Fruit fly (Drosophila melanogaster) whole organism, wandering third instar larva: ENCODE results near the gene CG43349.

Source experiments
- Abd-B ChIP-seq: fragments of >200 bp; optimal IDR thresholded peaks from 2 replicates; lab custom pipeline; 2017; ENCODE audit warnings: missing biosample characterization, missing genetic modification characterization
- CG32264 ChIP-seq: fragments of 200-800 bp; sonication (Bioruptor generic); optimal IDR thresholded peaks from 2 replicates; lab custom pipeline; 2016; ENCODE audit warnings: missing biosample characterization, missing genetic modification characterization
- CG9705 ChIP-seq: fragments of 200-800 bp; sonication (Bioruptor generic); optimal IDR thresholded peaks from 2 replicates; lab custom pipeline; 2018; ENCODE audit warnings: missing biosample characterization, mild to moderate bottlenecking, missing genetic modification characterization
- CrebA ChIP-seq: fragments of 200-800 bp; sonication (Bioruptor generic); optimal IDR thresholded peaks from 2 replicates; lab custom pipeline; 2016; ENCODE audit warnings: missing biosample characterization, mild to moderate bottlenecking, missing genetic modification characterization, borderline replicate concordance
- Dfd ChIP-seq: fragments of >200 bp; optimal IDR thresholded peaks from 2 replicates; lab custom pipeline; 2017; ENCODE audit warnings: missing biosample characterization, missing genetic modification characterization
- Dif ChIP-seq: fragments of 200-275, 200-300 bp; sonication (Bioruptor generic); optimal IDR thresholded peaks from 2 replicates; lab custom pipeline; 2018; ENCODE audit warnings: missing biosample characterization, missing genetic modification characterization; ENCODE audit not compliant: partially characterized antibody
- GATAd ChIP-seq: sonication (Bioruptor generic); optimal IDR thresholded peaks from 2 replicates; lab custom pipeline; 2016; ENCODE audit warnings: missing biosample characterization, missing genetic modification characterization
- HLH106 ChIP-seq: fragments of 200-800 bp; optimal IDR thresholded peaks from 3 replicates; lab custom pipeline; 2019; ENCODE audit warnings: missing biosample characterization, mild to moderate bottlenecking, missing genetic modification characterization, moderate library complexity
- Hnf4 ChIP-seq: fragments of 200-800 bp; sonication (Bioruptor generic); optimal IDR thresholded peaks from 2 replicates; lab custom pipeline; 2016; ENCODE audit warnings: missing biosample characterization, mild to moderate bottlenecking, missing genetic modification characterization
- Hr78 ChIP-seq: fragments of >200 bp; optimal IDR thresholded peaks from 2 replicates; lab custom pipeline; 2017; ENCODE audit warnings: missing biosample characterization, missing genetic modification characterization
- Hr83 ChIP-seq: fragments of 200-300 bp; sonication (Bioruptor generic); optimal IDR thresholded peaks from 2 replicates; lab custom pipeline; 2016; ENCODE audit warnings: missing biosample characterization, mild to moderate bottlenecking, missing genetic modification characterization, moderate library complexity; ENCODE audit not compliant: poor library complexity, severe bottlenecking
- Jra ChIP-seq: sonication (Bioruptor generic); optimal IDR thresholded peaks from 2 replicates; lab custom pipeline; 2016; ENCODE audit warnings: missing biosample characterization, missing genetic modification characterization
- Mio ChIP-seq: sonication (Bioruptor generic); optimal IDR thresholded peaks from 2 replicates; lab custom pipeline; 2016; ENCODE audit warnings: missing biosample characterization, missing genetic modification characterization
- Myc ChIP-seq: fragments of >200 bp; optimal IDR thresholded peaks from 2 replicates; lab custom pipeline; 2017
- N ChIP-seq: fragments of >200 bp; optimal IDR thresholded peaks from 2 replicates; lab custom pipeline; 2018; ENCODE audit warnings: missing biosample characterization, missing external identifiers, missing genetic modification characterization
- OdsH ChIP-seq: fragments of 200-800 bp; sonication (Bioruptor generic); optimal IDR thresholded peaks from 2 replicates; lab custom pipeline; 2016; ENCODE audit warnings: missing biosample characterization, mild to moderate bottlenecking, missing genetic modification characterization
- Rel ChIP-seq, 2 experiments: fragments of 200-800 bp; sonication (Bioruptor generic) in 1 of 2; optimal IDR thresholded peaks; 2 replicates in 1 of 2; 3 replicates in 1 of 2; lab custom pipeline; 2016 to 2019; ENCODE audit warnings: mild to moderate bottlenecking in 2 of 2, missing biosample characterization in 2 of 2, missing genetic modification characterization in 2 of 2, moderate library complexity in 1 of 2
- Sp1 ChIP-seq: fragments of 200-800 bp; sonication (Bioruptor generic); optimal IDR thresholded peaks from 3 replicates; lab custom pipeline; 2019; ENCODE audit warnings: missing biosample characterization, mild to moderate bottlenecking, missing genetic modification characterization, moderate library complexity
- Vsx2 ChIP-seq: fragments of 200-300, 225-300 bp; sonication (Bioruptor generic); optimal IDR thresholded peaks from 2 replicates; lab custom pipeline; 2018; ENCODE audit warnings: missing biosample characterization, missing genetic modification characterization; ENCODE audit not compliant: partially characterized antibody
- br ChIP-seq: fragments of 200-800 bp; sonication (Bioruptor generic); optimal IDR thresholded peaks from 2 replicates; lab custom pipeline; 2016; ENCODE audit warnings: missing biosample characterization, missing genetic modification characterization
- dl ChIP-seq, 2 experiments: fragments of 175-275, 200-275 bp in 1 of 2; fragments of 200-275 bp in 1 of 2; sonication (Bioruptor generic); optimal IDR thresholded peaks; lab custom pipeline; 2018; ENCODE audit warnings: mild to moderate bottlenecking in 2 of 2, missing biosample characterization in 2 of 2, missing genetic modification characterization in 2 of 2, moderate library complexity in 2 of 2; ENCODE audit not compliant: partially characterized antibody in 2 of 2, insufficient read depth in 1 of 2
- dmrt93B ChIP-seq: fragments of 200-800 bp; sonication (Bioruptor generic); optimal IDR thresholded peaks from 2 replicates; lab custom pipeline; 2018; ENCODE audit warnings: missing biosample characterization, mild to moderate bottlenecking, missing genetic modification characterization
- dsf ChIP-seq: sonication (Bioruptor generic); optimal IDR thresholded peaks from 2 replicates; lab custom pipeline; 2016; ENCODE audit warnings: missing biosample characterization, missing genetic modification characterization, borderline replicate concordance
- ey ChIP-seq: fragments of 200-800 bp; sonication (Bioruptor generic); optimal IDR thresholded peaks from 2 replicates; lab custom pipeline; 2016; ENCODE audit warnings: missing biosample characterization, missing genetic modification characterization
- foxo ChIP-seq, 2 experiments: fragments of 200-800 bp; sonication (Bioruptor generic); optimal IDR thresholded peaks; 2 replicates in 1 of 2; 3 replicates in 1 of 2; lab custom pipeline; 2016 to 2017; ENCODE audit warnings: missing biosample characterization in 2 of 2, missing genetic modification characterization in 2 of 2
- fru ChIP-seq: fragments of 200-800 bp; sonication (Bioruptor generic); optimal IDR thresholded peaks from 3 replicates; lab custom pipeline; 2016; ENCODE audit warnings: missing biosample characterization, mild to moderate bottlenecking, missing genetic modification characterization
- h ChIP-seq: fragments of 200-800 bp; sonication (Bioruptor generic); optimal IDR thresholded peaks from 3 replicates; lab custom pipeline; 2016; ENCODE audit warnings: missing biosample characterization, mild to moderate bottlenecking, missing genetic modification characterization
- jim ChIP-seq: fragments of 175-275, 200-325 bp; sonication (Bioruptor generic); optimal IDR thresholded peaks from 2 replicates; lab custom pipeline; 2016; ENCODE audit warnings: missing biosample characterization, mild to moderate bottlenecking, missing genetic modification characterization
- lola ChIP-seq: fragments of >200 bp; optimal IDR thresholded peaks from 2 replicates; lab custom pipeline; 2017; ENCODE audit warnings: missing biosample characterization, missing genetic modification characterization
- pan ChIP-seq: fragments of >200 bp; optimal IDR thresholded peaks from 2 replicates; lab custom pipeline; 2017
- psq ChIP-seq: fragments of 200-800 bp; sonication (Bioruptor generic); optimal IDR thresholded peaks from 3 replicates; lab custom pipeline; 2017; ENCODE audit warnings: missing biosample characterization, mild to moderate bottlenecking, missing genetic modification characterization, moderate library complexity
- rgr ChIP-seq: fragments of 200-800 bp; sonication (Bioruptor generic); optimal IDR thresholded peaks from 3 replicates; lab custom pipeline; 2016; ENCODE audit warnings: missing biosample characterization, mild to moderate bottlenecking, missing genetic modification characterization
- sage ChIP-seq: fragments of 200-800 bp; sonication (Bioruptor generic); optimal IDR thresholded peaks from 2 replicates; lab custom pipeline; 2016; ENCODE audit warnings: missing biosample characterization, mild to moderate bottlenecking, missing genetic modification characterization
- sv ChIP-seq: fragments of 200-800 bp; sonication (Bioruptor generic); optimal IDR thresholded peaks from 3 replicates; lab custom pipeline; 2016; ENCODE audit warnings: missing biosample characterization, missing genetic modification characterization
- tai ChIP-seq: sonication (Bioruptor generic); optimal IDR thresholded peaks from 2 replicates; lab custom pipeline; 2016; ENCODE audit warnings: missing biosample characterization, missing genetic modification characterization
- usp ChIP-seq: fragments of >200 bp; optimal IDR thresholded peaks from 2 replicates; lab custom pipeline; 2017; ENCODE audit warnings: missing biosample characterization, missing genetic modification characterization
- woc ChIP-seq: sonication (Bioruptor generic); optimal IDR thresholded peaks from 2 replicates; lab custom pipeline; 2016; ENCODE audit warnings: missing biosample characterization, mild to moderate bottlenecking, missing genetic modification characterization

CG43349 gene

DNA sequence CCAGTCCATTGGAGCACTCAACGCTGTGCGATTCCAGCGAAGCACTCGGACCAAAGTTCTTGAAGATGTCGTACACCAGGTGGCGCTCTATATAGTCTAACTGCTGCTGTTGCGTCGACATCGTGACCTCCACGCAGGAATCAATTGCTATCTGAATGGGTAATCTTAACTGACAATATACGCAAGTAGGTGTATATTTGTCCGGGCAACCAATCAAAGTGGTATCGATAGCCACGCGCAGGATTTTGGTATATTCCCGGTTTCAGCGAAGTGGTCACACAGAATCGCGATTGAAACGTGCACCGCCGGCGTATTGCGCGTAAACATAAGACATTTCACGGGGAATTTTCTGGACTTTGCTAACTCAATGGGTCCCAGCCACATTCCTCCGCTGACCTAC lies 16.2 kb upstream of the CG43349 start, which contains the start of the genes CG5126 and Tgt:
CG5126 (minus strand) TSS at position 222 of the 400 bp plus-strand sequence.
Tgt (plus strand) TSS at position 267 of the 400 bp plus-strand sequence.
- TF ChIP-seq Rel (GFP tag; optimal IDR thresholded peaks at IDR 0.05; lab: Kevin White, UChicago) (no peak), Rel (tag; optimal IDR thresholded peaks at IDR 0.05; lab: Kevin White, UChicago) (peak; percentile 81), pan (lab: Kevin White, UChicago) (no peak)

DNA sequence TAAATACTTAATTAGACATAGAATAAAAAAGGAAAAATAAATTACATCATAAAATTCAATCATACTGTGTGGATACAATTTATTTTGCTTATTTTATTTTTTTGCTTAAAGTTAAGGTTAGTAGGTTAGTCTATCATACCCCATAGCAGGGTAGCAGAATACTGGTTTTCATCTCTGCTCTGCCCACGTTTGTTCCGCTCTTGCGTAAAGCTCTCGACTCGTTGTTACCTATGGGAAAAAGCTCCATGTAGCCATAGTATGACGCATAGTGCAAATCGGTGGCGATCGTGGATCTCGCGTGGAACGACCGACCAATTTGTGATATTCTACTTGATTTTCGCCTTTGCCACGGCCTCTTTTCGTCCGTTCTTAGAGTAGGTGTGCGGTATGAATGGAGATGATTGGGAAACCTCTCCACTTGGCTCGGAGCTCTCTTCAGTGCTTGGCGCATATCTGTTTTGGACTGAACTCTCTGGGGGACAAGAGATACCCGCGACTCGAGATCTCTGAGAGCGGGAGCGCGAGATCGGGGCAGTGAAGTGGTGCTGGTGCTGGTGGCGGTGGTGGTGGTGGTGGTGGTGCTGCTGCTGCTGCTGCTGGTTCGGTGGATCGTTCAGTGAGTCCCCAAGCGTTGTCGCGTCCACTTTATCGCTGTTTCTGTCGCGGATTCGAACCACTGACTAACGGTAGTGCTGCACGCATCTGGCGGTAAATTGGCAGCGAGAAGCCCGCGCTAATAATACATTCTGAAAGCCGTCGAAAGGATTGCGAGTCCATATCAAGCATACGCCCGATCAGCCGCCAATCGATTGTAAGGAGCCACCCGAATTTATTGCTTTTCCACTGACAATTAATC lies 14.1 kb upstream of the CG43349 start, which contains the start of gene CG5001:
CG5001 (plus strand) TSS at position 116 of the 856 bp plus-strand sequence.
- TF ChIP-seq CG32264 (GFP tag; lab: Kevin White, UChicago) (peak; percentile 38), dmrt93B (GFP tag; lab: Kevin White, UChicago) (no peak), psq (GFP tag; lab: Kevin White, UChicago) (peak; percentile 79), lola (GFP tag; lab: Kevin White, UChicago) (no peak), CG9705 (GFP tag; lab: Kevin White, UChicago) (peak; percentile 60), Myc (no peak), Sp1 (GFP tag; lab: Kevin White, UChicago) (peak; percentile 62), jim (GFP tag; lab: Kevin White, UChicago) (no peak), Dfd (GFP tag; lab: Kevin White, UChicago) (no peak), OdsH (GFP tag; lab: Kevin White, UChicago) (peak; percentile 75), Jra (GFP tag; lab: Kevin White, UChicago) (no peak), Abd-B (GFP tag; lab: Kevin White, UChicago) (no peak), br (GFP tag; lab: Kevin White, UChicago) (no peak), h (peak; percentile 80), tai (GFP tag; lab: Kevin White, UChicago) (no peak), Mio (no peak), woc (GFP tag; lab: Kevin White, UChicago) (no peak), GATAd (GFP tag; lab: Kevin White, UChicago) (no peak), pan (lab: Kevin White, UChicago) (no peak), dsf (GFP tag; lab: Kevin White, UChicago) (no peak), Vsx2 (GFP tag; lab: Kevin White, UChicago) (no peak), fru (GFP tag; lab: Kevin White, UChicago) (peak; percentile 14), CrebA (GFP tag; lab: Kevin White, UChicago) (no peak), Hr78 (GFP tag; lab: Kevin White, UChicago) (no peak), sv (GFP tag; lab: Kevin White, UChicago) (peak; percentile 64), foxo (GFP tag; optimal IDR thresholded peaks at IDR 0.05; lab: Kevin White, UChicago) (peak in 1 of 2 experiments; percentile 79), Hr83 (GFP tag; lab: Kevin White, UChicago) (peak; percentile 58), dl (GFP tag; optimal IDR thresholded peaks at IDR 0.05; lab: Kevin White, UChicago; ENCODE audit: insufficient read depth in 1 of 2, partially characterized antibody in 2 of 2) (peak in 1 of 2 experiments; percentile 94), usp (GFP tag; lab: Kevin White, UChicago) (no peak), Hnf4 (GFP tag; lab: Kevin White, UChicago) (no peak), Rel (GFP tag; optimal IDR thresholded peaks at IDR 0.05; lab: Kevin White, UChicago) (no peak), Rel (tag; optimal IDR thresholded peaks at IDR 0.05; lab: Kevin White, UChicago) (peak; percentile 78), rgr (GFP tag; lab: Kevin White, UChicago) (peak; percentile 75), ey (peak; percentile 62), sage (GFP tag; lab: Kevin White, UChicago) (no peak), Dif (GFP tag; lab: Kevin White, UChicago) (peak; percentile 95), HLH106 (tag; lab: Kevin White, UChicago) (peak; percentile 83), N (GFP tag; lab: Kevin White, UChicago) (no peak)
